Fruit fly (Drosophila melanogaster): ENCODE results near the gene CG8004.

Gene CG8004

dm6 chr3L:19899308-19899927, 28.9 kb downstream of the CG8004 start (continued):
- no peak for TF ChIP-seq Adf1 (GFP tag; IDR thresholded peaks at IDR 0.05)
- no peak for TF ChIP-seq cas (GFP tag; IDR thresholded peaks at IDR 0.05)
- no peak for TF ChIP-seq Hr39 (optimal IDR thresholded peaks at IDR 0.05)
- no peak for TF ChIP-seq Sin3A (optimal IDR thresholded peaks at IDR 0.05)
- no peak for TF ChIP-seq bcd (GFP tag; optimal IDR thresholded peaks at IDR 0.05)
- TF ChIP-seq CG16815 (GFP tag; optimal IDR thresholded peaks at IDR 0.05): no peak
- TF ChIP-seq CG18262 (tag; optimal IDR thresholded peaks at IDR 0.05): no peak
- no peak for TF ChIP-seq CG8924 (tag; optimal IDR thresholded peaks at IDR 0.05)
- no peak for TF ChIP-seq Vsx1 (GFP tag; optimal IDR thresholded peaks at IDR 0.05)
- TF ChIP-seq C15 (GFP tag; IDR thresholded peaks at IDR 0.05): no peak
- TF ChIP-seq MTF-1 (GFP tag; optimal IDR thresholded peaks at IDR 0.05; ENCODE audit: borderline replicate concordance): no peak
- no peak for TF ChIP-seq Stat92E (GFP tag; optimal IDR thresholded peaks at IDR 0.05)
- TF ChIP-seq Xrp1 (GFP tag; IDR thresholded peaks at IDR 0.05): peak; percentile 32; the same call in 1 of the 2 replicates
- TF ChIP-seq CG7271 (tag; optimal IDR thresholded peaks at IDR 0.05): no peak
- TF ChIP-seq stc (GFP tag; IDR thresholded peaks at IDR 0.05): no peak
- TF ChIP-seq Taf1 (GFP tag; IDR thresholded peaks at IDR 0.05): no peak
- TF ChIP-seq disco-r (GFP tag; optimal IDR thresholded peaks at IDR 0.05): no peak
- TF ChIP-seq sd (tag; optimal IDR thresholded peaks at IDR 0.05): peak; percentile 68
- no peak for TF ChIP-seq sim (GFP tag; IDR thresholded peaks at IDR 0.05)
- peak; percentile 55 for TF ChIP-seq CG7987 (GFP tag; optimal IDR thresholded peaks at IDR 0.05)
- no peak for TF ChIP-seq tna (GFP tag; IDR thresholded peaks at IDR 0.05; ENCODE audit: partially characterized antibody)
- TF ChIP-seq phol (tag; optimal IDR thresholded peaks at IDR 0.05): no peak
- no peak for TF ChIP-seq Sox102F (GFP tag; optimal IDR thresholded peaks at IDR 0.05)
- TF ChIP-seq Mad (GFP tag; optimal IDR thresholded peaks at IDR 0.05): no peak
- no peak for TF ChIP-seq pnt (GFP tag; optimal IDR thresholded peaks at IDR 0.05)
- no peak for TF ChIP-seq bsh (GFP tag; optimal IDR thresholded peaks at IDR 0.05)
- no peak for TF ChIP-seq Ada2b (GFP tag; IDR thresholded peaks at IDR 0.05)
- TF ChIP-seq CG30020 (tag; optimal IDR thresholded peaks at IDR 0.05): no peak
- no peak for TF ChIP-seq trh (GFP tag; optimal IDR thresholded peaks at IDR 0.05)
- TF ChIP-seq CG30403 (GFP tag; optimal IDR thresholded peaks at IDR 0.05): no peak
- TF ChIP-seq CG2120 (GFP tag; optimal IDR thresholded peaks at IDR 0.05): no peak
- TF ChIP-seq crol (GFP tag; IDR thresholded peaks at IDR 0.05): no peak
- no peak for TF ChIP-seq H15 (GFP tag; IDR thresholded peaks at IDR 0.05)
- no peak for TF ChIP-seq CG3065 (GFP tag; optimal IDR thresholded peaks at IDR 0.05)
- TF ChIP-seq CG3281 (GFP tag; optimal IDR thresholded peaks at IDR 0.05): no peak
- TF ChIP-seq CG31388 (GFP tag; optimal IDR thresholded peaks at IDR 0.05): no peak
- no peak for TF ChIP-seq CG5180 (GFP tag; optimal IDR thresholded peaks at IDR 0.05)
- no peak for TF ChIP-seq CG14014 (GFP tag; IDR thresholded peaks at IDR 0.05)
- TF ChIP-seq CG6654 (GFP tag; optimal IDR thresholded peaks at IDR 0.05): no peak
- peak; percentile 60 for TF ChIP-seq CG10543 (GFP tag; optimal IDR thresholded peaks at IDR 0.05)
- TF ChIP-seq CG16779 (GFP tag; IDR thresholded peaks at IDR 0.05): no peak
- no peak for TF ChIP-seq CG16863 (GFP tag; optimal IDR thresholded peaks at IDR 0.05)
- TF ChIP-seq Poxn (GFP tag; IDR thresholded peaks at IDR 0.05): no peak
- no peak for TF ChIP-seq CG2202 (tag; optimal IDR thresholded peaks at IDR 0.05)
- no peak for TF ChIP-seq CG1529 (GFP tag; optimal IDR thresholded peaks at IDR 0.05)
- no peak for TF ChIP-seq danr (GFP tag; IDR thresholded peaks at IDR 0.05)
- TF ChIP-seq wdn (GFP tag; IDR thresholded peaks at IDR 0.05): no peak
- TF ChIP-seq CG7963 (GFP tag; IDR thresholded peaks at IDR 0.05; ENCODE audit: partially characterized antibody): no peak
- TF ChIP-seq nmo (GFP tag; optimal IDR thresholded peaks at IDR 0.05): no peak
- TF ChIP-seq CG3407 (GFP tag; optimal IDR thresholded peaks at IDR 0.05): no peak
- TF ChIP-seq CG33557 (GFP tag; optimal IDR thresholded peaks at IDR 0.05): no peak
